Fruit fly (Drosophila melanogaster): ENCODE measurements around the gene sw.
A peak's percentile ranks its signal among the peaks of the same experiment; 100 is the strongest.

The sw gene

DNA sequence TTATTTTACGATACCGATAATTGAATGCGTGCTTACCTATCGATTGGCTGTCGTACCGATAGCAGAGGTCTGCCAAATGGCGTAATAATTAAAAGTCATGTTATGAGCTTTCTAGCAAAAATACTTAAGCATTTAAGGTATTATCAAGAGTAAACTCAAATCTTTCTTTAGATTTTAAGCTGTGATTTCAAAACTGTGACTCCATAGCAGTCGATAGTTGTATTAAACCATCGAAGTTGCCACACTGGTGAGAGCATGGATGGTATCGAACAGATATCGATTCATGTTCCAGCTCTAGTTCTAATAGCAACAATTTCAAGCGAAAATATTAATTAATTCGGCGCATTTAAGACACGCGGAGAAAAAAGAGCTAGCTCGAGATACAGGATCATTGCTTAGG lies 14.9 kb upstream of the sw start, which contains the start of the genes CG17068 and Rab10 (continued):
- TF ChIP-seq gcm2 (GFP tag; optimal IDR thresholded peaks at IDR 0.05) (no peak), tgo (GFP tag; IDR thresholded peaks at IDR 0.05) (no peak), pzg (GFP tag; optimal IDR thresholded peaks at IDR 0.05) (peak; percentile 75), Antp (GFP tag; optimal IDR thresholded peaks at IDR 0.05) (peak; percentile 13), Mes4 (GFP tag; optimal IDR thresholded peaks at IDR 0.05) (no peak), CG4707 (GFP tag; optimal IDR thresholded peaks at IDR 0.05) (no peak), CG10959 (GFP tag; IDR thresholded peaks at IDR 0.05) (no peak), da (GFP tag; optimal IDR thresholded peaks at IDR 0.05) (no peak), CG2202 (tag; optimal IDR thresholded peaks at IDR 0.05) (no peak), CG5953 (GFP tag; IDR thresholded peaks at IDR 0.05) (no peak), inv (GFP tag; IDR thresholded peaks at IDR 0.05; ENCODE audit: partially characterized antibody) (peak; percentile 91), bab2 (GFP tag; optimal IDR thresholded peaks at IDR 0.05) (no peak), pan (optimal IDR thresholded peaks at IDR 0.05) (no peak), pan (GFP tag; optimal IDR thresholded peaks at IDR 0.05 in 1 of 2, IDR thresholded peaks at IDR 0.05 in 1 of 2) (no peak), Opbp (GFP tag; IDR thresholded peaks at IDR 0.05; ENCODE audit: partially characterized antibody) (peak; percentile 80; the same call in 2 of the 3 replicates), CG6765 (GFP tag; optimal IDR thresholded peaks at IDR 0.05) (no peak), CG11247 (GFP tag; IDR thresholded peaks at IDR 0.05) (no peak), Spps (tag; optimal IDR thresholded peaks at IDR 0.05) (no peak), CG8765 (GFP tag; IDR thresholded peaks at IDR 0.05) (no peak), rib (GFP tag; IDR thresholded peaks at IDR 0.05) (no peak), CG8089 (GFP tag; optimal IDR thresholded peaks at IDR 0.05) (no peak), CG1647 (GFP tag; optimal IDR thresholded peaks at IDR 0.05) (no peak), CG10267 (tag; optimal IDR thresholded peaks at IDR 0.05) (peak; percentile 48), pfk (GFP tag; optimal IDR thresholded peaks at IDR 0.05) (no peak), CG14441 (GFP tag; IDR thresholded peaks at IDR 0.05) (no peak), CG2129 (GFP tag; IDR thresholded peaks at IDR 0.05; ENCODE audit: partially characterized antibody) (peak; percentile 93), CG32532 (GFP tag; IDR thresholded peaks at IDR 0.05) (no peak), CG15011 (GFP tag; optimal IDR thresholded peaks at IDR 0.05) (no peak), zf30C (GFP tag; optimal IDR thresholded peaks at IDR 0.05) (no peak), wek (GFP tag; optimal IDR thresholded peaks at IDR 0.05) (no peak), zen2 (GFP tag; IDR thresholded peaks at IDR 0.05; ENCODE audit: partially characterized antibody) (peak; percentile 91), CG34224 (GFP tag; IDR thresholded peaks at IDR 0.05; ENCODE audit: partially characterized antibody) (peak; percentile 96), CG11085 (GFP tag; IDR thresholded peaks at IDR 0.05) (no peak), org-1 (GFP tag; optimal IDR thresholded peaks at IDR 0.05) (no peak), fu2 (GFP tag; optimal IDR thresholded peaks at IDR 0.05) (no peak), CG7745 (tag; optimal IDR thresholded peaks at IDR 0.05) (no peak), Blimp-1 (GFP tag; optimal IDR thresholded peaks at IDR 0.05) (no peak), Sry-β (GFP tag; optimal IDR thresholded peaks at IDR 0.05) (no peak), CG31224 (GFP tag; IDR thresholded peaks at IDR 0.05) (no peak), Awh (GFP tag; IDR thresholded peaks at IDR 0.05) (no peak), ham (GFP tag; IDR thresholded peaks at IDR 0.05) (no peak), eve (GFP tag; optimal IDR thresholded peaks at IDR 0.05) (no peak), row (GFP tag; IDR thresholded peaks at IDR 0.05) (peak; percentile 46; the same call in 2 of the 3 replicates), CG17359 (tag; optimal IDR thresholded peaks at IDR 0.05) (no peak), CG9215 (GFP tag; IDR thresholded peaks at IDR 0.05) (no peak), CG4617 (GFP tag; optimal IDR thresholded peaks at IDR 0.05; ENCODE audit: borderline replicate concordance) (peak; percentile 69), Deaf1 (tag; optimal IDR thresholded peaks at IDR 0.05) (no peak), Hand (GFP tag; optimal IDR thresholded peaks at IDR 0.05) (no peak), MTF-1 (GFP tag; optimal IDR thresholded peaks at IDR 0.05; ENCODE audit: borderline replicate concordance) (no peak), CG8281 (tag; optimal IDR thresholded peaks at IDR 0.05) (no peak), CG6254 (GFP tag; optimal IDR thresholded peaks at IDR 0.05) (no peak)

All from whole organism, embryonic.